Worm (Caenorhabditis elegans) whole organism, young adult: Measurements from ENCODE around the gene srh-277.

Source experiments
- F52B5.7 ChIP-seq: sonication (generic microtip); optimal IDR thresholded peaks from 2 replicates; lab custom pipeline; 2016; ENCODE audit warnings: mild to moderate bottlenecking, missing genetic modification characterization, missing compliant biosample characterization
- attf-6 ChIP-seq: fragments of 200-800 bp; sonication (Bioruptor generic); IDR thresholded peaks from 2 replicates; pipeline ENCODE4 v1.3.6; 2022; ENCODE audit warnings: missing genetic modification reagents, missing genetic modification characterization, missing compliant biosample characterization
- lin-40 ChIP-seq: sonication (generic microtip); optimal IDR thresholded peaks from 2 replicates; lab custom pipeline; 2016; ENCODE audit warnings: missing genetic modification characterization, mild to moderate bottlenecking, missing compliant biosample characterization, missing genotype, missing genetic modification reagents
- sdz-38 ChIP-seq: sonication (generic microtip); optimal IDR thresholded peaks from 2 replicates; lab custom pipeline; 2016; ENCODE audit warnings: missing genotype, missing genetic modification characterization, missing compliant biosample characterization
- snpc-4 ChIP-seq, 5 experiments: fragments of 150-350 bp in 1 of 5; sonication (generic microtip) in 4 of 5; optimal IDR thresholded peaks; 2 replicates each; lab custom pipeline; 2014 to 2018; ENCODE audit warnings: missing genetic modification characterization in 5 of 5, missing biosample characterization in 3 of 5, antibody characterized with exemption in 2 of 5, mild to moderate bottlenecking in 2 of 5, missing compliant biosample characterization in 2 of 5, missing genotype in 2 of 5, moderate library complexity in 2 of 5, missing genetic modification reagents in 1 of 5
- zim-3 ChIP-seq: sonication (generic microtip); optimal IDR thresholded peaks from 2 replicates; lab custom pipeline; 2017; ENCODE audit warnings: mild to moderate bottlenecking, missing genetic modification characterization, moderate library complexity, missing compliant biosample characterization

DNA sequence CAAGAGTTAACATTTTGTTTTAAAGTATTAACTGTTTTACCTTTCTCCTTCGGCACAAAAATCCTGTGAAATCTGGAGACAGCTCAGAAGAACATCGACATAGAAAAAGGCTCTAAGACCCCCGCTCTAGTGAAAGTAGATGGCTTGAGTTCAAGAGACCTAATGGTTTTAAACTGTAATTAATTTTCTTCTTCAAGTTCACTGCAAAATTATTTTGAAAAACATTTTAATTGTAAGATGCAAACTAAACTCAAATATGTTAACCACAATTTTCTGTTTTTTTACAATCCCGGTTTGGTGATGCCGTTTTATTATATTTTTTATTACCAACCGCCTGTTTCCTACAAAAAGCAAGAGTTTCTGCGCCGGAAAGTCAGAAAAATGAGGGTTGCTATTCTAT is 50.6 kb downstream of the srh-277 start, which contains the start of gene clec-233:
- TF ChIP-seq sdz-38 (no peak), attf-6 (GFP tag; lab: Robert Waterston, UW) (no peak), zim-3 (tag; lab: Kevin White, UChicago) (no peak), F52B5.7 (tag; lab: Kevin White, UChicago) (no peak), snpc-4 (GFP tag; optimal IDR thresholded peaks at IDR 0.05; lab: Kevin White, UChicago) (no peak), snpc-4 (tag; optimal IDR thresholded peaks at IDR 0.05; lab: Kevin White, UChicago) (no peak), lin-40 (tag; lab: Kevin White, UChicago) (no peak)
